Fruit fly (Drosophila melanogaster) whole organism, embryonic: ENCODE results near the gene Kdm5.
A peak's percentile ranks its signal among the peaks of the same experiment; 100 is the strongest.

Experiments used
- Abd-B ChIP-seq: fragments of 200-800 bp; sonication (Bioruptor generic); optimal IDR thresholded peaks from 2 replicates; lab custom pipeline; 2018; ENCODE audit warnings: missing biosample characterization, mild to moderate bottlenecking, missing genetic modification characterization, moderate library complexity
- CG10462 ChIP-seq: fragments of 200-800 bp; sonication (Bioruptor generic); optimal IDR thresholded peaks from 2 replicates; lab custom pipeline; 2016; ENCODE audit warnings: missing biosample characterization, missing genetic modification characterization
- CG11504 ChIP-seq: fragments of 200-800 bp; sonication (Bioruptor generic); optimal IDR thresholded peaks from 3 replicates; lab custom pipeline; 2019; ENCODE audit warnings: missing biosample characterization, mild to moderate bottlenecking, missing genetic modification characterization, moderate library complexity
- CG11560 ChIP-seq: fragments of 200-800 bp; sonication (Bioruptor generic); IDR thresholded peaks from 3 replicates; pipeline ENCODE4 v1.3.6; 2022; ENCODE audit warnings: missing biosample characterization, missing genetic modification characterization
- CG14965 ChIP-seq: fragments of 200-800 bp; sonication (Bioruptor generic); optimal IDR thresholded peaks from 2 replicates; lab custom pipeline; 2016; ENCODE audit warnings: missing biosample characterization, missing genetic modification characterization, borderline replicate concordance
- CG15696 ChIP-seq: fragments of 200-800 bp; sonication (Bioruptor generic); optimal IDR thresholded peaks from 2 replicates; lab custom pipeline; 2019; ENCODE audit warnings: missing biosample characterization, mild to moderate bottlenecking, missing genetic modification characterization, moderate library complexity
- CG17612 ChIP-seq: fragments of 200-800 bp; sonication (Bioruptor generic); IDR thresholded peaks from 2 replicates; pipeline ENCODE4 v1.3.6; 2022; ENCODE audit warnings: missing biosample characterization, missing genetic modification characterization
- CG1832 ChIP-seq: fragments of 200-800 bp; sonication (Bioruptor generic); optimal IDR thresholded peaks from 2 replicates; lab custom pipeline; 2017; ENCODE audit warnings: missing biosample characterization, mild to moderate bottlenecking, missing genetic modification characterization, inconsistent platforms
- CG18599 ChIP-seq: fragments of 200-800 bp; sonication (Bioruptor generic); optimal IDR thresholded peaks from 3 replicates; lab custom pipeline; 2017; ENCODE audit warnings: missing biosample characterization, missing genetic modification characterization, mild to moderate bottlenecking, moderate library complexity, missing genetic modification reagents
- CG3065 ChIP-seq: fragments of 200-800 bp; sonication (Bioruptor generic); optimal IDR thresholded peaks from 2 replicates; lab custom pipeline; 2016; ENCODE audit warnings: missing biosample characterization, missing genetic modification characterization
- CG34422 ChIP-seq: fragments of 200-800 bp; sonication (Bioruptor generic); IDR thresholded peaks from 3 replicates; pipeline ENCODE4 v1.3.6; 2022; ENCODE audit warnings: missing biosample characterization, missing genetic modification characterization
- CG4328 ChIP-seq: fragments of 200-800 bp; sonication (Bioruptor generic); optimal IDR thresholded peaks from 3 replicates; lab custom pipeline; 2017; ENCODE audit warnings: missing biosample characterization, missing genetic modification reagents, missing genetic modification characterization
- CG6683 ChIP-seq: fragments of 200-800 bp; sonication (Bioruptor generic); optimal IDR thresholded peaks from 2 replicates; lab custom pipeline; 2017; ENCODE audit warnings: missing biosample characterization, mild to moderate bottlenecking, missing genetic modification characterization, missing genetic modification reagents
- CG7839 ChIP-seq: fragments of 200-800 bp; sonication (Bioruptor generic); optimal IDR thresholded peaks from 3 replicates; lab custom pipeline; 2018; ENCODE audit warnings: missing biosample characterization, mild to moderate bottlenecking, missing genetic modification characterization, moderate library complexity
- CG7987 ChIP-seq: fragments of 200-800 bp; sonication (Bioruptor generic); optimal IDR thresholded peaks from 2 replicates; lab custom pipeline; 2018; ENCODE audit warnings: missing biosample characterization, mild to moderate bottlenecking, missing genetic modification characterization, moderate library complexity
- CG8478 ChIP-seq: fragments of >200 bp; optimal IDR thresholded peaks from 2 replicates; lab custom pipeline; 2018
- CG9932 ChIP-seq: fragments of 200-800 bp; sonication (Bioruptor generic); IDR thresholded peaks from 2 replicates; pipeline ENCODE4 v1.3.6; 2022; ENCODE audit warnings: missing biosample characterization, missing genetic modification characterization
- CHES-1-like ChIP-seq: fragments of 200-800 bp; sonication (Bioruptor generic); optimal IDR thresholded peaks from 2 replicates; lab custom pipeline; 2016; ENCODE audit warnings: missing biosample characterization, missing genetic modification characterization
- Drgx ChIP-seq: fragments of 200-800 bp; sonication (Bioruptor generic); IDR thresholded peaks from 2 replicates; pipeline ENCODE4 v1.3.6; 2022; ENCODE audit warnings: missing biosample characterization, missing genetic modification characterization
- H15 ChIP-seq: fragments of 200-800 bp; sonication (Bioruptor generic); IDR thresholded peaks from 3 replicates; pipeline ENCODE4 v1.3.6; 2022; ENCODE audit warnings: missing biosample characterization, missing genetic modification characterization
- Max ChIP-seq: fragments of 200-800 bp; sonication (Bioruptor generic); optimal IDR thresholded peaks from 2 replicates; lab custom pipeline; 2016; ENCODE audit warnings: missing biosample characterization, mild to moderate bottlenecking, missing genetic modification characterization
- Med ChIP-seq: fragments of 200-800 bp; sonication (Bioruptor generic); peaks from one replicate; lab custom pipeline; 2016; ENCODE audit warnings: missing biosample characterization, missing genetic modification characterization, mild to moderate bottlenecking, inconsistent platforms, moderate library complexity
- Myb ChIP-seq: fragments of 200-800 bp; sonication (Bioruptor generic); optimal IDR thresholded peaks from 2 replicates; lab custom pipeline; 2016; ENCODE audit warnings: missing biosample characterization, missing genetic modification characterization
- Pdp1 ChIP-seq, 2 experiments: fragments of 200-800 bp; sonication (Bioruptor generic); optimal IDR thresholded peaks; 3 replicates each; lab custom pipeline; 2016; ENCODE audit warnings: missing biosample characterization in 2 of 2, missing genetic modification characterization in 2 of 2, mild to moderate bottlenecking in 1 of 2, moderate library complexity in 1 of 2
- Ptx1 ChIP-seq: fragments of 200-800 bp; sonication (Bioruptor generic); IDR thresholded peaks from 2 replicates; pipeline ENCODE4 v1.3.6; 2022; ENCODE audit warnings: missing biosample characterization, missing genetic modification characterization
- Sry-δ ChIP-seq: fragments of 200-800 bp; sonication (Bioruptor generic); optimal IDR thresholded peaks from 2 replicates; lab custom pipeline; 2016; ENCODE audit warnings: missing biosample characterization, missing genetic modification characterization
- ac ChIP-seq: fragments of 200-800 bp; sonication (Bioruptor generic); optimal IDR thresholded peaks from 3 replicates; lab custom pipeline; 2017; ENCODE audit warnings: missing biosample characterization, mild to moderate bottlenecking, missing genetic modification characterization
- cg ChIP-seq: fragments of 200-800 bp; sonication (Bioruptor generic); optimal IDR thresholded peaks from 3 replicates; lab custom pipeline; 2019; ENCODE audit warnings: missing biosample characterization, mild to moderate bottlenecking, missing genetic modification characterization, moderate library complexity
- ci ChIP-seq: fragments of 200-800 bp; sonication (Bioruptor generic); IDR thresholded peaks from 3 replicates; pipeline ENCODE4 v1.3.6; 2022; ENCODE audit warnings: missing biosample characterization, missing genetic modification characterization
- crp ChIP-seq, 2 experiments: fragments of 200-800 bp; sonication (Bioruptor generic); optimal IDR thresholded peaks; 2 replicates in 1 of 2; 3 replicates in 1 of 2; lab custom pipeline; 2017; ENCODE audit warnings: missing biosample characterization in 2 of 2, missing genetic modification characterization in 2 of 2, mild to moderate bottlenecking in 1 of 2, moderate library complexity in 1 of 2
- dmrt11E ChIP-seq: fragments of 200-800 bp; sonication (Bioruptor generic); optimal IDR thresholded peaks from 3 replicates; lab custom pipeline; 2018; ENCODE audit warnings: missing biosample characterization, mild to moderate bottlenecking, missing genetic modification characterization, moderate library complexity
- dpn ChIP-seq, 2 experiments: fragments of 200-800 bp; sonication (Bioruptor generic); optimal IDR thresholded peaks; 3 replicates each; lab custom pipeline; 2016; ENCODE audit warnings: missing biosample characterization in 2 of 2, missing genetic modification characterization in 2 of 2
- dysf ChIP-seq: fragments of 200-800 bp; sonication (Bioruptor generic); IDR thresholded peaks from 3 replicates; pipeline ENCODE4 v1.3.6; 2022; ENCODE audit warnings: missing biosample characterization, missing genetic modification characterization
- esg ChIP-seq: fragments of 200-800 bp; sonication (Bioruptor generic); conservative IDR thresholded peaks from 2 replicates; pipeline ENCODE4 v1.3.6; 2022; ENCODE audit warnings: missing biosample characterization, missing genetic modification characterization
- fd96Cb ChIP-seq: fragments of 200-800 bp; sonication (Bioruptor generic); optimal IDR thresholded peaks from 2 replicates; lab custom pipeline; 2018; ENCODE audit warnings: missing biosample characterization, mild to moderate bottlenecking, missing genetic modification characterization, moderate library complexity
- grau ChIP-seq: fragments of 200-800 bp; optimal IDR thresholded peaks from 3 replicates; lab custom pipeline; 2019; ENCODE audit warnings: missing biosample characterization, mild to moderate bottlenecking, missing genetic modification characterization, moderate library complexity
- lola ChIP-seq, 3 experiments: fragments of >200 bp in 2 of 3; fragments of 200-800 bp in 1 of 3; sonication (Bioruptor generic) in 1 of 3; optimal IDR thresholded peaks; 2 replicates each; lab custom pipeline; 2017 to 2019; ENCODE audit warnings: missing biosample characterization in 3 of 3, missing genetic modification characterization in 3 of 3, mild to moderate bottlenecking in 1 of 3, moderate library complexity in 1 of 3
- lov ChIP-seq, 2 experiments: fragments of 200-800 bp in 1 of 2; fragments of >200 bp in 1 of 2; sonication (Bioruptor generic) in 1 of 2; IDR thresholded peaks in 1 of 2; optimal IDR thresholded peaks in 1 of 2; 2 replicates in 1 of 2; 3 replicates in 1 of 2; pipeline versions ENCODE4 v1.3.6 to Lab custom; 2017 to 2022; ENCODE audit warnings: missing biosample characterization in 1 of 2, missing genetic modification characterization in 1 of 2
- maf-S ChIP-seq: fragments of 200-800 bp; sonication (Bioruptor generic); optimal IDR thresholded peaks from 2 replicates; lab custom pipeline; 2016; ENCODE audit warnings: missing biosample characterization, missing genetic modification characterization
- pita ChIP-seq: fragments of 200-800 bp; sonication (Bioruptor generic); optimal IDR thresholded peaks from 2 replicates; lab custom pipeline; 2017; ENCODE audit warnings: missing biosample characterization, mild to moderate bottlenecking, missing genetic modification characterization
- ranshi ChIP-seq: fragments of 200-800 bp; sonication (Bioruptor generic); IDR thresholded peaks from 2 replicates; pipeline ENCODE4 v1.3.6; 2022; ENCODE audit warnings: missing biosample characterization, missing genetic modification characterization
- scrt ChIP-seq: fragments of 200-800 bp; sonication (Bioruptor generic); optimal IDR thresholded peaks from 2 replicates; lab custom pipeline; 2018; ENCODE audit warnings: missing biosample characterization, mild to moderate bottlenecking, missing genetic modification characterization, moderate library complexity
- sens-2 ChIP-seq: fragments of 200-800 bp; sonication (Bioruptor generic); IDR thresholded peaks from 2 replicates; pipeline ENCODE4 v1.3.6; 2022; ENCODE audit warnings: missing biosample characterization, missing genetic modification characterization
- sisA ChIP-seq: fragments of 200-800 bp; sonication (Bioruptor generic); IDR thresholded peaks from 2 replicates; pipeline ENCODE4 v1.3.6; 2022; ENCODE audit warnings: missing biosample characterization, missing genetic modification characterization
- slbo ChIP-seq: fragments of 200-800 bp; sonication (Bioruptor generic); IDR thresholded peaks from 2 replicates; pipeline ENCODE4 v1.3.6; 2022; ENCODE audit warnings: missing biosample characterization, missing genetic modification characterization
- sob ChIP-seq: fragments of 200-800 bp; sonication (Bioruptor generic); IDR thresholded peaks from 2 replicates; pipeline ENCODE4 v1.3.6; 2022; ENCODE audit warnings: missing biosample characterization, missing genetic modification characterization
- trem ChIP-seq: fragments of 200-800 bp; optimal IDR thresholded peaks from 3 replicates; lab custom pipeline; 2019; ENCODE audit warnings: missing biosample characterization, mild to moderate bottlenecking, missing genetic modification characterization, moderate library complexity
- trh ChIP-seq: fragments of 200-800 bp; sonication (Bioruptor generic); optimal IDR thresholded peaks from 2 replicates; lab custom pipeline; 2016; ENCODE audit warnings: missing biosample characterization, missing genetic modification characterization
- unpg ChIP-seq: fragments of 200-800 bp; sonication (Bioruptor generic); optimal IDR thresholded peaks from 3 replicates; lab custom pipeline; 2018; ENCODE audit warnings: missing biosample characterization, mild to moderate bottlenecking, missing genetic modification characterization, moderate library complexity

Kdm5 gene

dm6 chr2L:6019352-6020131, 20.2 kb upstream of the Kdm5 start, which contains the start of gene H2.0 (continued):
- TF ChIP-seq unpg (GFP tag; lab: Kevin White, UChicago) (peak; percentile 18), sob (GFP tag; lab: Robert Waterston, UW) (no peak), sens-2 (GFP tag; lab: Robert Waterston, UW) (no peak), Max (GFP tag; lab: Kevin White, UChicago) (no peak), Ptx1 (GFP tag; lab: Robert Waterston, UW) (0 out of 2 replicates have a peak, but pooled peaks have one; percentile 15), H15 (GFP tag; lab: Robert Waterston, UW) (no peak), pita (GFP tag; lab: Kevin White, UChicago) (no peak), dysf (no peak), slbo (GFP tag; lab: Robert Waterston, UW) (no peak), dpn (GFP tag; optimal IDR thresholded peaks at IDR 0.05; lab: Kevin White, UChicago) (peak in 1 of 2 experiments; percentile 23), CG14965 (no peak), scrt (GFP tag; lab: Kevin White, UChicago) (no peak), Drgx (GFP tag; lab: Robert Waterston, UW) (peak; percentile 7; the same call in 1 of the 2 replicates), ci (GFP tag; lab: Robert Waterston, UW) (peak; percentile 40; the same call in 1 of the 3 replicates), fd96Cb (tag; lab: Kevin White, UChicago) (peak; percentile 38), Med (GFP tag; lab: Kevin White, UChicago) (peak; percentile 26), CG6683 (GFP tag; lab: Kevin White, UChicago) (no peak), CG17612 (GFP tag; lab: Robert Waterston, UW) (no peak), CG4328 (GFP tag; lab: Kevin White, UChicago) (no peak), esg (GFP tag; lab: Robert Waterston, UW) (peak; percentile 37; the same call in 1 of the 2 replicates), trh (GFP tag; lab: Kevin White, UChicago) (no peak), CG34422 (GFP tag; lab: Robert Waterston, UW) (no peak), ac (GFP tag; lab: Kevin White, UChicago) (peak; percentile 24), Sry-δ (GFP tag; lab: Kevin White, UChicago) (no peak), CG1832 (peak; percentile 50), trem (tag; lab: Kevin White, UChicago) (peak; percentile 23), sisA (GFP tag; lab: Robert Waterston, UW) (no peak), cg (GFP tag; lab: Kevin White, UChicago) (peak; percentile 78), CG11560 (tag; lab: Robert Waterston, UW) (no peak), CG11504 (tag; lab: Kevin White, UChicago) (no peak), maf-S (GFP tag; lab: Kevin White, UChicago) (no peak), crp (GFP tag; optimal IDR thresholded peaks at IDR 0.05; lab: Kevin White, UChicago) (no peak), ranshi (GFP tag; lab: Robert Waterston, UW) (no peak), Myb (GFP tag; lab: Kevin White, UChicago) (no peak), CG7839 (tag; lab: Kevin White, UChicago) (peak; percentile 45), CG8478 (lab: Kevin White, UChicago) (peak; percentile 62), grau (tag; lab: Kevin White, UChicago) (peak; percentile 56), CG10462 (no peak), Abd-B (no peak), dmrt11E (tag; lab: Kevin White, UChicago) (peak; percentile 68), Pdp1 (GFP tag; optimal IDR thresholded peaks at IDR 0.05; lab: Kevin White, UChicago) (no peak), CG15696 (peak; percentile 69), CG3065 (no peak), lola (GFP tag; optimal IDR thresholded peaks at IDR 0.05; lab: Kevin White, UChicago) (peak in 1 of 3 experiments; percentile 65), CG18599 (GFP tag; lab: Kevin White, UChicago) (no peak), CG7987 (GFP tag; lab: Kevin White, UChicago) (no peak), CHES-1-like (GFP tag; lab: Kevin White, UChicago) (no peak), lov (optimal IDR thresholded peaks at IDR 0.05; lab: Kevin White, UChicago) (no peak), lov (GFP tag; IDR thresholded peaks at IDR 0.05; lab: Robert Waterston, UW) (no peak), CG9932 (GFP tag; lab: Robert Waterston, UW) (no peak)
